Fruit fly (Drosophila melanogaster): ENCODE measurements around the gene Vps33B.

The Vps33B gene

dm6 chr3R:25472635-25473552 is at the start of gene Vps33B, which contains the start of gene Fur1:
TSS of gene Vps33B (plus strand) at chr3R:25473490.
TSS of gene Fur1 (minus strand) at chr3R:25473058.
- TF ChIP-seq CG34367 (tag; optimal IDR thresholded peaks at IDR 0.05) (peak; percentile 95), CG9948 (tag; optimal IDR thresholded peaks at IDR 0.05) (peak; percentile 95), CG10348 (GFP tag; IDR thresholded peaks at IDR 0.05) (peak; percentile 73), CG8301 (tag; optimal IDR thresholded peaks at IDR 0.05) (peak; percentile 95), Snoo (tag; optimal IDR thresholded peaks at IDR 0.05) (peak; percentile 96), gl (tag; optimal IDR thresholded peaks at IDR 0.05) (peak; percentile 89), CG14655 (GFP tag; optimal IDR thresholded peaks at IDR 0.05) (peak; percentile 97), CG12605 (GFP tag; IDR thresholded peaks at IDR 0.05) (peak; percentile 91), rn (GFP tag; IDR thresholded peaks at IDR 0.05) (peak; percentile 84), Pif1A (GFP tag; optimal IDR thresholded peaks at IDR 0.05) (peak; percentile 98), CG15710 (tag; optimal IDR thresholded peaks at IDR 0.05) (peak; percentile 95), CG17806 (tag; optimal IDR thresholded peaks at IDR 0.05) (peak; percentile 92), Ets98B (GFP tag; IDR thresholded peaks at IDR 0.05) (peak; percentile 92), CG13204 (GFP tag; optimal IDR thresholded peaks at IDR 0.05) (peak; percentile 77), CG32121 (GFP tag; IDR thresholded peaks at IDR 0.05) (peak; percentile 94), EcR (GFP tag; optimal IDR thresholded peaks at IDR 0.05) (no peak), fd96Ca (GFP tag; IDR thresholded peaks at IDR 0.05) (peak; percentile 96), D1 (tag; optimal IDR thresholded peaks at IDR 0.05) (no peak), CG8159 (tag; optimal IDR thresholded peaks at IDR 0.05) (peak; percentile 95), CG4496 (GFP tag; IDR thresholded peaks at IDR 0.05) (peak; percentile 95; the same call in 2 of the 3 replicates), Pif1B (GFP tag; optimal IDR thresholded peaks at IDR 0.05) (peak; percentile 96)

- TF ChIP-seq CG12605 (GFP tag; IDR thresholded peaks at IDR 0.05), result no peak
- TF ChIP-seq CG8301 (tag; optimal IDR thresholded peaks at IDR 0.05), result no peak
- no peak for TF ChIP-seq gl (tag; optimal IDR thresholded peaks at IDR 0.05)
- no peak for TF ChIP-seq EcR (GFP tag; optimal IDR thresholded peaks at IDR 0.05)
- no peak for TF ChIP-seq CG17806 (tag; optimal IDR thresholded peaks at IDR 0.05)
- no peak for TF ChIP-seq CG13204 (GFP tag; optimal IDR thresholded peaks at IDR 0.05)
- no peak for TF ChIP-seq CG9948 (tag; optimal IDR thresholded peaks at IDR 0.05)
- TF ChIP-seq CG34367 (tag; optimal IDR thresholded peaks at IDR 0.05), result no peak
- TF ChIP-seq fd96Ca (GFP tag; IDR thresholded peaks at IDR 0.05), result no peak
- no peak for TF ChIP-seq CG8159 (tag; optimal IDR thresholded peaks at IDR 0.05)
- no peak for TF ChIP-seq Ets98B (GFP tag; IDR thresholded peaks at IDR 0.05)
- no peak for TF ChIP-seq CG10348 (GFP tag; IDR thresholded peaks at IDR 0.05)
- TF ChIP-seq CG4496 (GFP tag; IDR thresholded peaks at IDR 0.05), result no peak
- TF ChIP-seq Pif1B (GFP tag; optimal IDR thresholded peaks at IDR 0.05), result no peak
- TF ChIP-seq CG32121 (GFP tag; IDR thresholded peaks at IDR 0.05), result no peak
- no peak for TF ChIP-seq D1 (tag; optimal IDR thresholded peaks at IDR 0.05)
- no peak for TF ChIP-seq CG15710 (tag; optimal IDR thresholded peaks at IDR 0.05)
- TF ChIP-seq Pif1A (GFP tag; optimal IDR thresholded peaks at IDR 0.05), result no peak
- TF ChIP-seq Snoo (tag; optimal IDR thresholded peaks at IDR 0.05), result no peak
- TF ChIP-seq rn (GFP tag; IDR thresholded peaks at IDR 0.05), result no peak
Measured at dm6 chr3R:25427175-25427574, 46.1 kb upstream of the Vps33B start.

dm6 chr3R:25437254-25437810 is 36.0 kb upstream of the Vps33B start:
- TF ChIP-seq CG14655 (GFP tag; optimal IDR thresholded peaks at IDR 0.05) (no peak), EcR (GFP tag; optimal IDR thresholded peaks at IDR 0.05) (no peak), CG8301 (tag; optimal IDR thresholded peaks at IDR 0.05) (no peak), Ets98B (GFP tag; IDR thresholded peaks at IDR 0.05) (no peak), CG34367 (tag; optimal IDR thresholded peaks at IDR 0.05) (no peak), gl (tag; optimal IDR thresholded peaks at IDR 0.05) (no peak), rn (GFP tag; IDR thresholded peaks at IDR 0.05) (no peak), CG8159 (tag; optimal IDR thresholded peaks at IDR 0.05) (no peak), fd96Ca (GFP tag; IDR thresholded peaks at IDR 0.05) (no peak), CG12605 (GFP tag; IDR thresholded peaks at IDR 0.05) (no peak), CG10348 (GFP tag; IDR thresholded peaks at IDR 0.05) (no peak), Pif1B (GFP tag; optimal IDR thresholded peaks at IDR 0.05) (no peak), CG4496 (GFP tag; IDR thresholded peaks at IDR 0.05) (no peak), CG13204 (GFP tag; optimal IDR thresholded peaks at IDR 0.05) (no peak)

- no peak for TF ChIP-seq CG10348 (GFP tag; IDR thresholded peaks at IDR 0.05)
- no peak for TF ChIP-seq D1 (tag; optimal IDR thresholded peaks at IDR 0.05)
- no peak for TF ChIP-seq CG12605 (GFP tag; IDR thresholded peaks at IDR 0.05)
- TF ChIP-seq CG32121 (GFP tag; IDR thresholded peaks at IDR 0.05), result no peak
- no peak for TF ChIP-seq Pif1A (GFP tag; optimal IDR thresholded peaks at IDR 0.05)
- TF ChIP-seq CG15710 (tag; optimal IDR thresholded peaks at IDR 0.05), result no peak
- TF ChIP-seq CG17806 (tag; optimal IDR thresholded peaks at IDR 0.05), result no peak
- TF ChIP-seq Snoo (tag; optimal IDR thresholded peaks at IDR 0.05), result no peak
- TF ChIP-seq EcR (GFP tag; optimal IDR thresholded peaks at IDR 0.05), result no peak
- no peak for TF ChIP-seq fd96Ca (GFP tag; IDR thresholded peaks at IDR 0.05)
- no peak for TF ChIP-seq CG8301 (tag; optimal IDR thresholded peaks at IDR 0.05)
- no peak for TF ChIP-seq CG14655 (GFP tag; optimal IDR thresholded peaks at IDR 0.05)
- TF ChIP-seq CG4496 (GFP tag; IDR thresholded peaks at IDR 0.05), result no peak
- no peak for TF ChIP-seq CG34367 (tag; optimal IDR thresholded peaks at IDR 0.05)
- TF ChIP-seq rn (GFP tag; IDR thresholded peaks at IDR 0.05), result no peak
- TF ChIP-seq CG13204 (GFP tag; optimal IDR thresholded peaks at IDR 0.05), result no peak
- TF ChIP-seq CG8159 (tag; optimal IDR thresholded peaks at IDR 0.05), result no peak
- no peak for TF ChIP-seq Pif1B (GFP tag; optimal IDR thresholded peaks at IDR 0.05)
- no peak for TF ChIP-seq CG9948 (tag; optimal IDR thresholded peaks at IDR 0.05)
Measured at dm6 chr3R:25438353-25438986, 34.8 kb upstream of the Vps33B start.

Measured in whole organism, pupa.